Worm (Caenorhabditis elegans) whole organism, L3 larva: ENCODE data around the gene Y113G7A.12.

Experiments
- R02D3.7 ChIP-seq: fragments of 150-350 bp; optimal IDR thresholded peaks from 2 replicates; lab custom pipeline; 2014; ENCODE audit warnings: missing biosample characterization, missing genetic modification characterization
- ZK546.5 ChIP-seq: sonication (generic microtip); optimal IDR thresholded peaks from 2 replicates; lab custom pipeline; 2017; ENCODE audit warnings: missing biosample characterization, missing genetic modification characterization
- aly-2 ChIP-seq: fragments of 150-350 bp; optimal IDR thresholded peaks from 2 replicates; lab custom pipeline; 2014; ENCODE audit warnings: missing biosample characterization, missing genetic modification characterization
- ama-1 ChIP-seq: fragments of 150-350 bp; optimal IDR thresholded peaks from 2 replicates; lab custom pipeline; 2018
- ceh-16 ChIP-seq: sonication (generic microtip); optimal IDR thresholded peaks from 2 replicates; lab custom pipeline; 2017; ENCODE audit warnings: missing biosample characterization, missing genetic modification characterization
- ceh-28 ChIP-seq: fragments of 150-350 bp; optimal IDR thresholded peaks from 2 replicates; lab custom pipeline; 2014; ENCODE audit warnings: missing biosample characterization, missing genetic modification reagents, missing genetic modification characterization
- ceh-82 ChIP-seq: fragments of 150-350 bp; optimal IDR thresholded peaks from 2 replicates; lab custom pipeline; 2014; ENCODE audit warnings: missing biosample characterization, missing genetic modification characterization
- ceh-9 ChIP-seq: sonication (generic microtip); optimal IDR thresholded peaks from 2 replicates; lab custom pipeline; 2018; ENCODE audit warnings: missing biosample characterization, missing genetic modification characterization
- daf-12 ChIP-seq: fragments of 150-350 bp; optimal IDR thresholded peaks from 2 replicates; lab custom pipeline; 2014; ENCODE audit warnings: missing biosample characterization, missing genetic modification reagents, missing genetic modification characterization
- egl-5 ChIP-seq: fragments of 150-350 bp; optimal IDR thresholded peaks from 2 replicates; lab custom pipeline; 2017; ENCODE audit warnings: missing biosample characterization, missing genetic modification reagents, missing genetic modification characterization, inconsistent platforms
- elt-1 ChIP-seq: fragments of 150-350 bp; optimal IDR thresholded peaks from 2 replicates; lab custom pipeline; 2014; ENCODE audit warnings: missing biosample characterization, missing genetic modification characterization
- elt-2 ChIP-seq: sonication (generic microtip); optimal IDR thresholded peaks from 2 replicates; lab custom pipeline; 2016; ENCODE audit warnings: missing genetic modification reagents, mild to moderate bottlenecking, missing genetic modification characterization, missing compliant biosample characterization
- elt-3 ChIP-seq, 3 experiments: fragments of 150-350 bp in 1 of 3; sonication (generic microtip) in 2 of 3; optimal IDR thresholded peaks; 2 replicates in 2 of 3; 4 replicates in 1 of 3; lab custom pipeline; 2014 to 2017; ENCODE audit warnings: missing biosample characterization in 3 of 3, missing genetic modification characterization in 3 of 3
- eor-1 ChIP-seq, 2 experiments: fragments of 150-350 bp; optimal IDR thresholded peaks; 2 replicates each; lab custom pipeline; 2014 to 2018; ENCODE audit warnings: missing biosample characterization in 2 of 2, missing genetic modification characterization in 2 of 2
- fkh-10 ChIP-seq: sonication (generic microtip); optimal IDR thresholded peaks from 2 replicates; lab custom pipeline; 2017; ENCODE audit warnings: missing biosample characterization, missing genetic modification reagents, missing genetic modification characterization
- fos-1 ChIP-seq: fragments of 150-350 bp; optimal IDR thresholded peaks from 2 replicates; lab custom pipeline; 2014; ENCODE audit warnings: missing biosample characterization, missing genetic modification characterization
- hmg-11 ChIP-seq: sonication (generic microtip); optimal IDR thresholded peaks from 2 replicates; lab custom pipeline; 2016; ENCODE audit warnings: missing genetic modification characterization, missing compliant biosample characterization
- jun-1 ChIP-seq: fragments of 150-350 bp; optimal IDR thresholded peaks from 2 replicates; lab custom pipeline; 2014; ENCODE audit warnings: missing biosample characterization, missing genetic modification reagents, missing genetic modification characterization
- lin-15B ChIP-seq: fragments of 150-350 bp; optimal IDR thresholded peaks from 2 replicates; lab custom pipeline; 2014; ENCODE audit warnings: missing biosample characterization, missing genetic modification characterization
- lin-39 ChIP-seq: fragments of 150-350 bp; optimal IDR thresholded peaks from 2 replicates; lab custom pipeline; 2018; ENCODE audit warnings: missing biosample characterization, missing genetic modification reagents, missing genetic modification characterization
- lsy-12 ChIP-seq: sonication (generic microtip); optimal IDR thresholded peaks from 2 replicates; lab custom pipeline; 2016; ENCODE audit warnings: mild to moderate bottlenecking, missing genetic modification characterization, missing compliant biosample characterization
- mdl-1 ChIP-seq: fragments of 150-350 bp; optimal IDR thresholded peaks from 2 replicates; lab custom pipeline; 2014; ENCODE audit warnings: missing biosample characterization, missing genetic modification characterization
- mml-1 ChIP-seq: fragments of 150-350 bp; sonication (generic microtip); optimal IDR thresholded peaks from 3 replicates; lab custom pipeline; 2014; ENCODE audit warnings: missing biosample characterization, missing genetic modification characterization
- nfya-1 ChIP-seq: sonication (generic microtip); optimal IDR thresholded peaks from 2 replicates; lab custom pipeline; 2017; ENCODE audit warnings: missing genetic modification characterization, mild to moderate bottlenecking, missing compliant biosample characterization, antibody characterized with exemption, moderate library complexity; ENCODE audit not compliant: insufficient read depth
- nhr-11 ChIP-seq: fragments of 150-350 bp; optimal IDR thresholded peaks from 2 replicates; lab custom pipeline; 2014; ENCODE audit warnings: missing biosample characterization, missing genetic modification characterization
- nhr-12 ChIP-seq: fragments of 150-350 bp; optimal IDR thresholded peaks from 2 replicates; lab custom pipeline; 2014; ENCODE audit warnings: missing biosample characterization, missing genetic modification characterization
- nhr-23 ChIP-seq: fragments of 150-350 bp; optimal IDR thresholded peaks from 2 replicates; lab custom pipeline; 2014; ENCODE audit warnings: missing biosample characterization, missing genetic modification reagents, missing genetic modification characterization
- nhr-237 ChIP-seq: fragments of 150-350 bp; optimal IDR thresholded peaks from 2 replicates; lab custom pipeline; 2014; ENCODE audit warnings: missing biosample characterization, missing genetic modification characterization
- nhr-25 ChIP-seq: sonication (generic microtip); optimal IDR thresholded peaks from 2 replicates; lab custom pipeline; 2017; ENCODE audit warnings: missing biosample characterization, missing genetic modification characterization
- nhr-28 ChIP-seq: fragments of 150-350 bp; optimal IDR thresholded peaks from 2 replicates; lab custom pipeline; 2014; ENCODE audit warnings: missing biosample characterization, missing genetic modification characterization
- nhr-43 ChIP-seq: sonication (generic microtip); optimal IDR thresholded peaks from 2 replicates; lab custom pipeline; 2016; ENCODE audit warnings: mild to moderate bottlenecking, missing genetic modification characterization, missing compliant biosample characterization; ENCODE audit not compliant: poor library complexity, severe bottlenecking
- nhr-67 ChIP-seq: fragments of 150-350 bp; optimal IDR thresholded peaks from 2 replicates; lab custom pipeline; 2014; ENCODE audit warnings: missing biosample characterization, missing genetic modification characterization
- nhr-76 ChIP-seq: fragments of 150-350 bp; sonication (generic microtip); optimal IDR thresholded peaks from 5 replicates; lab custom pipeline; 2014; ENCODE audit warnings: missing biosample characterization, missing genetic modification characterization
- pha-4 ChIP-seq: fragments of 150-350 bp; optimal IDR thresholded peaks from 2 replicates; lab custom pipeline; 2014; ENCODE audit warnings: missing biosample characterization, missing genetic modification reagents, missing genetic modification characterization
- pqm-1 ChIP-seq: fragments of 150-350 bp; optimal IDR thresholded peaks from 2 replicates; lab custom pipeline; 2017; ENCODE audit warnings: missing biosample characterization, missing genetic modification characterization, inconsistent platforms
- skn-1 ChIP-seq: fragments of 150-350 bp; optimal IDR thresholded peaks from 2 replicates; lab custom pipeline; 2014; ENCODE audit warnings: missing biosample characterization, missing genetic modification characterization
- tbx-2 ChIP-seq: sonication (generic microtip); optimal IDR thresholded peaks from 2 replicates; lab custom pipeline; 2016; ENCODE audit warnings: mild to moderate bottlenecking, missing genetic modification characterization, missing compliant biosample characterization
- unc-39 ChIP-seq: sonication (generic microtip); optimal IDR thresholded peaks from 4 replicates; lab custom pipeline; 2017; ENCODE audit warnings: missing biosample characterization, missing genetic modification characterization
- zag-1 ChIP-seq: fragments of 150-350 bp; optimal IDR thresholded peaks from 2 replicates; lab custom pipeline; 2014; ENCODE audit warnings: missing biosample characterization, missing genetic modification characterization
- ztf-11 ChIP-seq: fragments of 150-350 bp; optimal IDR thresholded peaks from 2 replicates; lab custom pipeline; 2014; ENCODE audit warnings: missing biosample characterization, missing genetic modification characterization
- ztf-4 ChIP-seq: fragments of 150-350 bp; optimal IDR thresholded peaks from 2 replicates; lab custom pipeline; 2014; ENCODE audit warnings: missing biosample characterization, missing genetic modification characterization

Gene Y113G7A.12

ce11 chrV:20125137-20125536 is 17.2 kb upstream of the Y113G7A.12 start:
- TF ChIP-seq nhr-23, result no peak
- TF ChIP-seq ZK546.5 (tag; lab: Kevin White, UChicago), result no peak
- no peak for TF ChIP-seq ama-1 (lab: Kevin White, UChicago)
- no peak for TF ChIP-seq eor-1 (tag; optimal IDR thresholded peaks at IDR 0.05; lab: Kevin White, UChicago)
- no peak for TF ChIP-seq daf-12 (tag; lab: Kevin White, UChicago)
- TF ChIP-seq pqm-1 (tag; lab: Kevin White, UChicago), result no peak
- TF ChIP-seq ztf-4 (tag; lab: Kevin White, UChicago), result no peak
- no peak for TF ChIP-seq tbx-2 (tag; lab: Kevin White, UChicago)
- no peak for TF ChIP-seq lin-39 (tag; lab: Kevin White, UChicago)
- no peak for TF ChIP-seq lin-15B
- TF ChIP-seq ztf-11 (tag; lab: Kevin White, UChicago), result no peak
- no peak for TF ChIP-seq nfya-1
- TF ChIP-seq aly-2 (tag; lab: Kevin White, UChicago), result no peak
- TF ChIP-seq ceh-82 (tag; lab: Kevin White, UChicago), result no peak
- no peak for TF ChIP-seq nhr-11 (tag; lab: Kevin White, UChicago)

ce11 chrV:20126637-20127036 is 15.7 kb upstream of the Y113G7A.12 start:
- TF ChIP-seq nhr-76 (tag; lab: Kevin White, UChicago) (no peak), nhr-11 (tag; lab: Kevin White, UChicago) (no peak), ceh-28 (tag; lab: Kevin White, UChicago) (no peak)

ce11 chrV:20127543-20127942 is 14.8 kb upstream of the Y113G7A.12 start:
- TF ChIP-seq ceh-9 (tag; lab: Kevin White, UChicago) (no peak), zag-1 (tag; lab: Kevin White, UChicago) (no peak), ztf-11 (tag; lab: Kevin White, UChicago) (no peak), ZK546.5 (tag; lab: Kevin White, UChicago) (no peak), nhr-23 (no peak)

DNA sequence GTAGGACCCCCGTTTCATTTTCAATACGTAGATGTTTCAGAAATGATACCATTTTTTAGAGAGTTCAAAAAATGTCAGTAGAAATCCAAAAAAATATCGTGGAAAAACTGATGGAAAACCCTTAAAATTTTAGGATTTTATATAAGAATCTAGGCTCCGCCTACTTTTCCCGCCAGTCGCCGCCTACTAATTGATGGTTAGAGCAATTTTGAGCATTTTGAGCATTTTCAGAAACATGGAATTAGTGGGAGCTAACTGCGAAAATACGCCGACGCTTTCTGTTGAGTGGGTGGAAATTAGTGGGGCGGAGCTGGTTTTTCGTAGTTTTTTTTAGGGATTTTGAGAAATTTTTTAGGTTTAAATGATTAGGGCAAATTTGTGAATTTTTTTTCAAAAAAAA is 9.2 kb upstream of the Y113G7A.12 start, which contains the start of gene ssu-1:
Gene ssu-1 (minus strand): TSS at position 101 of the 400 bp plus-strand sequence.
- TF ChIP-seq lsy-12 (no peak), nhr-28 (tag; lab: Kevin White, UChicago) (no peak), nhr-237 (tag; lab: Kevin White, UChicago) (no peak), nhr-11 (tag; lab: Kevin White, UChicago) (no peak), nhr-23 (no peak), eor-1 (tag; optimal IDR thresholded peaks at IDR 0.05; lab: Kevin White, UChicago) (no peak), ceh-16 (tag; lab: Kevin White, UChicago) (no peak), elt-1 (tag; lab: Kevin White, UChicago) (no peak), R02D3.7 (tag; lab: Kevin White, UChicago) (no peak), nhr-25 (tag; lab: Kevin White, UChicago) (no peak), lin-39 (tag; lab: Kevin White, UChicago) (no peak), unc-39 (tag; lab: Kevin White, UChicago) (no peak), pqm-1 (tag; lab: Kevin White, UChicago) (no peak)

DNA sequence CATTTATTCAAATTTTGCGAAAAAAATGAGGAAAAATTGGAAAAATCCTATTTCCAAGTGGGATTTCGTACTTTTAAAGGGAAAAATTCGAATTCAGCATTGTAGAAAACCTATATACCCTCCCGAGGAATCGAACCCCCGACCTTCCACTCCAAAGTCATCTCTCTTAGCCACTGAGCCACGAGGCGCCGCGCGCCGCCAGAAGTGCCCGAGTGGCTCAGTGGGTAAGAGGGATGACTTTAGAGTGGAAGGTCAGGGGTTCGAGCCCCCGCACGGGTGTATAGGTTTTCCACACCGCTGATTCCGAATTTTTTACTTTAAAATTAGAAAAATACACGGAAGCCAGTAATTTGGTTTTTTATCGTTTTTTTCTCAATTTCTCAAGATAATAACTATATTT is 7.6 kb upstream of the Y113G7A.12 start:
- no peak for TF ChIP-seq ztf-11 (tag; lab: Kevin White, UChicago)
- no peak for TF ChIP-seq skn-1 (tag; lab: Kevin White, UChicago)
- TF ChIP-seq mml-1 (tag; lab: Kevin White, UChicago), result no peak
- TF ChIP-seq pha-4 (tag; lab: Kevin White, UChicago), result no peak
- no peak for TF ChIP-seq tbx-2 (tag; lab: Kevin White, UChicago)
- no peak for TF ChIP-seq daf-12 (tag; lab: Kevin White, UChicago)
- TF ChIP-seq nhr-12 (tag; lab: Kevin White, UChicago), result no peak
- TF ChIP-seq hmg-11 (tag; lab: Kevin White, UChicago), result no peak

ce11 chrV:20135247-20135646 is 7.1 kb upstream of the Y113G7A.12 start, which contains the start of gene Y113G7A.22:
TSS of gene Y113G7A.22 (minus strand) at chrV:20135347.
- TF ChIP-seq eor-1 (tag; optimal IDR thresholded peaks at IDR 0.05; lab: Kevin White, UChicago) (no peak), nhr-43 (no peak), tbx-2 (tag; lab: Kevin White, UChicago) (no peak), jun-1 (tag; lab: Kevin White, UChicago) (no peak), mdl-1 (tag; lab: Kevin White, UChicago) (no peak), elt-1 (tag; lab: Kevin White, UChicago) (no peak), fos-1 (tag; lab: Kevin White, UChicago) (no peak), nhr-67 (tag; lab: Kevin White, UChicago) (no peak), elt-2 (tag; lab: Kevin White, UChicago) (no peak), unc-39 (tag; lab: Kevin White, UChicago) (no peak), elt-3 (tag; optimal IDR thresholded peaks at IDR 0.05; lab: Kevin White, UChicago) (no peak), pha-4 (tag; lab: Kevin White, UChicago) (no peak), nhr-12 (tag; lab: Kevin White, UChicago) (no peak), nhr-76 (tag; lab: Kevin White, UChicago) (no peak), aly-2 (tag; lab: Kevin White, UChicago) (no peak), egl-5 (tag; lab: Kevin White, UChicago) (no peak), fkh-10 (GFP tag; lab: Kevin White, UChicago) (no peak), ztf-4 (tag; lab: Kevin White, UChicago) (no peak), ceh-28 (tag; lab: Kevin White, UChicago) (no peak), nfya-1 (no peak)
- TF ChIP-seq, all 47 proteins: peak for 0
